Worm (Caenorhabditis elegans) whole organism, midembryonic: Measurements from ENCODE around the gene ZK1320.11.

ENCODE experiments used
- T22C8.4 ChIP-seq: fragments of 200-800 bp; sonication (Bioruptor generic); IDR thresholded peaks from 2 replicates; pipeline ENCODE4 v1.3.6; 2022; ENCODE audit warnings: missing genetic modification characterization, missing compliant biosample characterization
- flt-1 ChIP-seq: fragments of 200-800 bp; sonication (Bioruptor generic); IDR thresholded peaks from 2 replicates; pipeline ENCODE4 v1.3.6; 2022; ENCODE audit warnings: missing genetic modification characterization, missing compliant biosample characterization
- klf-2 ChIP-seq: fragments of 200-800 bp; sonication (Bioruptor generic); conservative IDR thresholded peaks from 2 replicates; pipeline ENCODE4 v1.3.6; 2022; ENCODE audit warnings: missing genetic modification reagents, missing genetic modification characterization, missing compliant biosample characterization
- med-1 ChIP-seq: sonication (generic microtip); optimal IDR thresholded peaks from 2 replicates; lab custom pipeline; 2017; ENCODE audit warnings: missing genetic modification characterization, mild to moderate bottlenecking, missing compliant biosample characterization, antibody characterized with exemption, missing genetic modification reagents; ENCODE audit not compliant: insufficient read depth
- ref-1 ChIP-seq: fragments of 200-800 bp; sonication (Bioruptor generic); conservative IDR thresholded peaks from 2 replicates; pipeline ENCODE4 v1.3.6; 2022; ENCODE audit warnings: missing genetic modification reagents, missing genetic modification characterization, missing compliant biosample characterization
- tab-1 ChIP-seq: fragments of 200-800 bp; sonication (Bioruptor generic); IDR thresholded peaks from 2 replicates; pipeline ENCODE4 v1.3.6; 2022; ENCODE audit warnings: missing genetic modification characterization, missing compliant biosample characterization
- ztf-23 ChIP-seq: fragments of 200-800 bp; sonication (Bioruptor generic); IDR thresholded peaks from 2 replicates; pipeline ENCODE4 v1.3.6; 2022; ENCODE audit warnings: missing genetic modification reagents, missing genetic modification characterization, missing compliant biosample characterization

DNA sequence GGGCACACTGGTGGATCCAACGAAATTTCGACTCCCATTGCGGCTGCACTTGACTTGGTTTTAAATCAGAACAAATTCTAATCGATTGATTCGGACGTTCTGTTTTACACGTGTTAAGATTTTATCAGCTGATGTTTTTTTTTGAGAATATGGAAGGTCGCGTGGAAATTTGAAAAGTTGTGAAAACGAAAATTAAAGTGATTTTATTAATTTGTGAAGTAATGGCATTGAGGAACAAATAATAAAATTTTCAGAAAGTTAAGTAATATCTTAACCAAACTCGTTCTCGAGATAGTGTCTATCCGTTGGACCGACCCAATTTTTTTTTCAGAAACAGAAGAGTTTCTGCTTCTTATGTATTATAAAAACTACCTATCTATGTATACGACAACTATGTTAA lies 15.7 kb upstream of the ZK1320.11 start, which contains the start of gene ZK1307.4:
- TF ChIP-seq ztf-23 (GFP tag; lab: Robert Waterston, UW) (no peak), T22C8.4 (GFP tag; lab: Robert Waterston, UW) (no peak), ref-1 (no peak), med-1 (GFP tag; lab: Kevin White, UChicago) (no peak), klf-2 (GFP tag; lab: Robert Waterston, UW) (no peak), tab-1 (GFP tag; lab: Robert Waterston, UW) (no peak), flt-1 (no peak)
